Worm (Caenorhabditis elegans) whole organism, L3 larva: ENCODE measurements around the gene C04H5.7.

Experiments used
- ZK546.5 ChIP-seq: sonication (generic microtip); optimal IDR thresholded peaks from 2 replicates; lab custom pipeline; 2017; ENCODE audit warnings: missing biosample characterization, missing genetic modification characterization
- ama-1 ChIP-seq: fragments of 150-350 bp; optimal IDR thresholded peaks from 2 replicates; lab custom pipeline; 2018
- elt-1 ChIP-seq: fragments of 150-350 bp; optimal IDR thresholded peaks from 2 replicates; lab custom pipeline; 2014; ENCODE audit warnings: missing biosample characterization, missing genetic modification characterization
- nhr-28 ChIP-seq: fragments of 150-350 bp; optimal IDR thresholded peaks from 2 replicates; lab custom pipeline; 2014; ENCODE audit warnings: missing biosample characterization, missing genetic modification characterization
- nhr-76 ChIP-seq: fragments of 150-350 bp; sonication (generic microtip); optimal IDR thresholded peaks from 5 replicates; lab custom pipeline; 2014; ENCODE audit warnings: missing biosample characterization, missing genetic modification characterization
- nhr-77 ChIP-seq: fragments of 150-350 bp; optimal IDR thresholded peaks from 2 replicates; lab custom pipeline; 2014; ENCODE audit warnings: missing biosample characterization, missing genetic modification characterization
- skn-1 ChIP-seq: fragments of 150-350 bp; optimal IDR thresholded peaks from 2 replicates; lab custom pipeline; 2014; ENCODE audit warnings: missing biosample characterization, missing genetic modification characterization
- tbx-2 ChIP-seq: sonication (generic microtip); optimal IDR thresholded peaks from 2 replicates; lab custom pipeline; 2016; ENCODE audit warnings: mild to moderate bottlenecking, missing genetic modification characterization, missing compliant biosample characterization
- unc-39 ChIP-seq: sonication (generic microtip); optimal IDR thresholded peaks from 4 replicates; lab custom pipeline; 2017; ENCODE audit warnings: missing biosample characterization, missing genetic modification characterization
- unc-62 ChIP-seq: fragments of 150-350 bp; sonication (generic microtip); optimal IDR thresholded peaks from 4 replicates; lab custom pipeline; 2014; ENCODE audit warnings: missing biosample characterization, missing genetic modification reagents, missing genetic modification characterization
- zag-1 ChIP-seq: fragments of 150-350 bp; optimal IDR thresholded peaks from 2 replicates; lab custom pipeline; 2014; ENCODE audit warnings: missing biosample characterization, missing genetic modification characterization
- ztf-11 ChIP-seq: fragments of 150-350 bp; optimal IDR thresholded peaks from 2 replicates; lab custom pipeline; 2014; ENCODE audit warnings: missing biosample characterization, missing genetic modification characterization
- ztf-4 ChIP-seq: fragments of 150-350 bp; optimal IDR thresholded peaks from 2 replicates; lab custom pipeline; 2014; ENCODE audit warnings: missing biosample characterization, missing genetic modification characterization

DNA sequence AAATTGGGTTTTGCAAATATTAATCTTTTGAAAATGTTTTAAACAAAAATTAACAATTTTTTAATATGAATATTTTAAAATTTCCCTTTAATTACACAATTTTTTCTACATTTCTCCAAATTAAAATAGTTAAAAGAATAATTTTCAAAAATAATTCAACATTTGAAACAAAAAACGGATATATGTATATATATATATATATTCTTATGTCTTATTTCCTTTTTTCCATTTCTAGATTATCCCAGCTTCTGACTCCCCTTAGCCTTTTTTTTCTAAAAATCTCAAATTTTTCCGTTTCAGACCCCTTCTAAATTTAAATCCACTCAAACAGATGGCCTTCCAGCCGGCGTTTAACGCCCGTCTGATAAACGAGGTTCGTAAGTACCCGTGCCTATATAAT, 35.6 kb downstream of the C04H5.7 start, which contains the start of gene madf-5:
- no peak for TF ChIP-seq ZK546.5 (tag; lab: Kevin White, UChicago)
- TF ChIP-seq nhr-76 (tag; lab: Kevin White, UChicago), result no peak
- no peak for TF ChIP-seq unc-62 (GFP tag; lab: Kevin White, UChicago)
- no peak for TF ChIP-seq unc-39 (tag; lab: Kevin White, UChicago)
- no peak for TF ChIP-seq skn-1 (tag; lab: Kevin White, UChicago)
- TF ChIP-seq ama-1 (lab: Kevin White, UChicago), result no peak
- TF ChIP-seq tbx-2 (tag; lab: Kevin White, UChicago), result no peak
- no peak for TF ChIP-seq zag-1
- TF ChIP-seq elt-1 (tag; lab: Kevin White, UChicago), result no peak
- no peak for TF ChIP-seq ztf-4
- TF ChIP-seq nhr-77 (tag; lab: Kevin White, UChicago), result no peak
- no peak for TF ChIP-seq ztf-11 (tag; lab: Kevin White, UChicago)
- TF ChIP-seq nhr-28, result no peak
